Fruit fly (Drosophila melanogaster) whole organism, wandering third instar larva: ENCODE results near the gene Asciz.
A peak's percentile ranks its signal among the peaks of the same experiment; 100 is the strongest.

Experiments used
- CrebA ChIP-seq: fragments of 200-800 bp; sonication (Bioruptor generic); optimal IDR thresholded peaks from 2 replicates; lab custom pipeline; 2016; ENCODE audit warnings: missing biosample characterization, mild to moderate bottlenecking, missing genetic modification characterization, borderline replicate concordance
- Dfd ChIP-seq: fragments of >200 bp; optimal IDR thresholded peaks from 2 replicates; lab custom pipeline; 2017; ENCODE audit warnings: missing biosample characterization, missing genetic modification characterization
- Myc ChIP-seq: fragments of >200 bp; optimal IDR thresholded peaks from 2 replicates; lab custom pipeline; 2017
- OdsH ChIP-seq: fragments of 200-800 bp; sonication (Bioruptor generic); optimal IDR thresholded peaks from 2 replicates; lab custom pipeline; 2016; ENCODE audit warnings: missing biosample characterization, mild to moderate bottlenecking, missing genetic modification characterization
- Rel ChIP-seq, 2 experiments: fragments of 200-800 bp; sonication (Bioruptor generic) in 1 of 2; optimal IDR thresholded peaks; 2 replicates in 1 of 2; 3 replicates in 1 of 2; lab custom pipeline; 2016 to 2019; ENCODE audit warnings: mild to moderate bottlenecking in 2 of 2, missing biosample characterization in 2 of 2, missing genetic modification characterization in 2 of 2, moderate library complexity in 1 of 2
- Sp1 ChIP-seq: fragments of 200-800 bp; sonication (Bioruptor generic); optimal IDR thresholded peaks from 3 replicates; lab custom pipeline; 2019; ENCODE audit warnings: missing biosample characterization, mild to moderate bottlenecking, missing genetic modification characterization, moderate library complexity
- br ChIP-seq: fragments of 200-800 bp; sonication (Bioruptor generic); optimal IDR thresholded peaks from 2 replicates; lab custom pipeline; 2016; ENCODE audit warnings: missing biosample characterization, missing genetic modification characterization
- foxo ChIP-seq, 2 experiments: fragments of 200-800 bp; sonication (Bioruptor generic); optimal IDR thresholded peaks; 2 replicates in 1 of 2; 3 replicates in 1 of 2; lab custom pipeline; 2016 to 2017; ENCODE audit warnings: missing biosample characterization in 2 of 2, missing genetic modification characterization in 2 of 2
- lola ChIP-seq: fragments of >200 bp; optimal IDR thresholded peaks from 2 replicates; lab custom pipeline; 2017; ENCODE audit warnings: missing biosample characterization, missing genetic modification characterization
- sage ChIP-seq: fragments of 200-800 bp; sonication (Bioruptor generic); optimal IDR thresholded peaks from 2 replicates; lab custom pipeline; 2016; ENCODE audit warnings: missing biosample characterization, mild to moderate bottlenecking, missing genetic modification characterization
- woc ChIP-seq: sonication (Bioruptor generic); optimal IDR thresholded peaks from 2 replicates; lab custom pipeline; 2016; ENCODE audit warnings: missing biosample characterization, mild to moderate bottlenecking, missing genetic modification characterization

Asciz gene

DNA sequence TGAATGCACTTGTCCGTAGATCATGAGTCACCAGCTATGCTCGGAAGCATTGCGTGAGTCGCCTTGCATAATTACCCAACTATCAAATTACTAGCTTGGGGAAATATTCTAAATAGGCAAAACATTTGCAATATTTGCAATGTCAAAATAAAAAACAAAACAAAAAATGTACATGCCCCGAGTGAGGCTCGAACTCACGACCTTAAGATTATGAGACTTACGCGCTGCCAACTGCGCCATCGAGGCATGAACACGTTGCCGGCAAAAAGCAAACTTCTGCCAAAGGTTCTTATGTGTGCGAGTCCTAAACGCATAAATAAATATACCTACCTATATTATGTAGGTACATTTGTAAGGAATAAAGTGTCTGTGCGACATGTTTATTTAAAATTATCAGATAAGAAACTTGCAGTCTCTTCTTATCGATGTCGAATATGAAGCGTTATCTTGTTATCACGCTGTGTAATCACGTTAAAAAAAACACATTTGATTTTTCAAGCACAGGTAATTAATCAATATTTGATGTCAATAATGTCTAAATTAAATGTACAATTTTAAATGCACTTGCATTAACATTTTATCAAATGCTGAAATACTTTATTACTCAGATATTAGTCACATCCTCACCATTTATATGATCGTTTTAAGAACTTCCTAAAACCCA lies 44.1 kb downstream of the Asciz start:
- TF ChIP-seq Sp1 (GFP tag; lab: Kevin White, UChicago) (peak; percentile 8), woc (GFP tag; lab: Kevin White, UChicago) (no peak), OdsH (GFP tag; lab: Kevin White, UChicago) (no peak), Rel (GFP tag; optimal IDR thresholded peaks at IDR 0.05; lab: Kevin White, UChicago) (no peak), Rel (tag; optimal IDR thresholded peaks at IDR 0.05; lab: Kevin White, UChicago) (no peak)

- no peak for TF ChIP-seq Dfd (GFP tag; lab: Kevin White, UChicago)
- TF ChIP-seq br: no peak
- no peak for TF ChIP-seq foxo (GFP tag; optimal IDR thresholded peaks at IDR 0.05; lab: Kevin White, UChicago)
- TF ChIP-seq lola (GFP tag; lab: Kevin White, UChicago): no peak
- no peak for TF ChIP-seq Myc
- no peak for TF ChIP-seq Sp1 (GFP tag; lab: Kevin White, UChicago)
- TF ChIP-seq CrebA (GFP tag; lab: Kevin White, UChicago): no peak
- TF ChIP-seq sage: no peak
- TF ChIP-seq woc (GFP tag; lab: Kevin White, UChicago): no peak
- TF ChIP-seq, all 38 proteins: peak for 0
Observed at dm6 chr3L:3114367-3114766, 51.7 kb downstream of the Asciz start, which contains the start of gene CG45067. CG45067 (minus strand) TSS chr3L:3114467.
